Fruit fly (Drosophila melanogaster): Measurements from ENCODE around the gene CG3106.

CG3106 gene

dm6 chrX:9650048-9650447 lies 12.7 kb downstream of the CG3106 start (continued):
- TF ChIP-seq Opbp (GFP tag; IDR thresholded peaks at IDR 0.05; ENCODE audit: partially characterized antibody) (no peak), Sry-β (GFP tag; optimal IDR thresholded peaks at IDR 0.05) (no peak), trh (GFP tag; optimal IDR thresholded peaks at IDR 0.05) (no peak)

- TF ChIP-seq bsh (GFP tag; optimal IDR thresholded peaks at IDR 0.05), result no peak
- TF ChIP-seq Nf-YA (GFP tag; IDR thresholded peaks at IDR 0.05), result no peak
- TF ChIP-seq oc (tag; optimal IDR thresholded peaks at IDR 0.05), result peak; percentile 61
- TF ChIP-seq dysf (GFP tag; IDR thresholded peaks at IDR 0.05), result no peak
- no peak for TF ChIP-seq ash1 (GFP tag; optimal IDR thresholded peaks at IDR 0.05)
- TF ChIP-seq Hr78 (GFP tag; optimal IDR thresholded peaks at IDR 0.05), result peak in 1 of 2 experiments; percentile 92
- 0 out of 2 replicates have a peak, but pooled peaks have one; percentile 8 for TF ChIP-seq CG4360 (GFP tag; IDR thresholded peaks at IDR 0.05)
- peak; percentile 98 for TF ChIP-seq Blimp-1 (GFP tag; optimal IDR thresholded peaks at IDR 0.05)
- TF ChIP-seq CHES-1-like (GFP tag; optimal IDR thresholded peaks at IDR 0.05), result no peak
- no peak for TF ChIP-seq CG6272 (GFP tag; IDR thresholded peaks at IDR 0.05)
- TF ChIP-seq CG6765 (GFP tag; optimal IDR thresholded peaks at IDR 0.05), result no peak
- TF ChIP-seq CG17612 (GFP tag; IDR thresholded peaks at IDR 0.05), result no peak
- no peak for TF ChIP-seq exex (tag; optimal IDR thresholded peaks at IDR 0.05)
- TF ChIP-seq corto (GFP tag; optimal IDR thresholded peaks at IDR 0.05), result no peak
- no peak for TF ChIP-seq CG17829 (tag; optimal IDR thresholded peaks at IDR 0.05)
- TF ChIP-seq sd (tag; optimal IDR thresholded peaks at IDR 0.05), result peak; percentile 3
- TF ChIP-seq crol (GFP tag; IDR thresholded peaks at IDR 0.05), result peak; percentile 31; the same call in 1 of the 2 replicates
Observed at dm6 chrX:9647067-9647466, 15.6 kb downstream of the CG3106 start.

- TF ChIP-seq seq (GFP tag; IDR thresholded peaks at IDR 0.05), result peak; percentile 96
- peak; percentile 29 for TF ChIP-seq CG1832 (GFP tag; optimal IDR thresholded peaks at IDR 0.05)
- peak; percentile 92 for TF ChIP-seq dmrt11E (tag; optimal IDR thresholded peaks at IDR 0.05)
- TF ChIP-seq CG14965 (GFP tag; optimal IDR thresholded peaks at IDR 0.05; ENCODE audit: borderline replicate concordance), result peak; percentile 86
- peak; percentile 96 for TF ChIP-seq ERR (GFP tag; optimal IDR thresholded peaks at IDR 0.05)
- peak; percentile 78 for TF ChIP-seq fd102C (GFP tag; optimal IDR thresholded peaks at IDR 0.05)
- peak; percentile 92 for TF ChIP-seq CG14710 (tag; optimal IDR thresholded peaks at IDR 0.05)
- TF ChIP-seq ab (GFP tag; optimal IDR thresholded peaks at IDR 0.05), result peak; percentile 85
- peak; percentile 95 for TF ChIP-seq CG8388 (GFP tag; optimal IDR thresholded peaks at IDR 0.05)
- peak; percentile 91 for TF ChIP-seq CG6175 (GFP tag; IDR thresholded peaks at IDR 0.05)
- TF ChIP-seq eve (GFP tag; optimal IDR thresholded peaks at IDR 0.05), result peak; percentile 42 to 97
- TF ChIP-seq aop (GFP tag; IDR thresholded peaks at IDR 0.05), result peak; percentile 97
- peak; percentile 94 for TF ChIP-seq nau (GFP tag; optimal IDR thresholded peaks at IDR 0.05)
- no peak for TF ChIP-seq Opbp (GFP tag; IDR thresholded peaks at IDR 0.05; ENCODE audit: partially characterized antibody)
- no peak for TF ChIP-seq Dfd (GFP tag; optimal IDR thresholded peaks at IDR 0.05)
- peak; percentile 97 for TF ChIP-seq CG7786 (GFP tag; optimal IDR thresholded peaks at IDR 0.05)
- peak; percentile 98 for TF ChIP-seq dysf (GFP tag; IDR thresholded peaks at IDR 0.05)
- TF ChIP-seq emc (GFP tag; optimal IDR thresholded peaks at IDR 0.05), result peak; percentile 95
- TF ChIP-seq CG13287 (GFP tag; IDR thresholded peaks at IDR 0.05; ENCODE audit: partially characterized antibody), result peak; percentile 12; the same call in 1 of the 2 replicates
- TF ChIP-seq wor (GFP tag; IDR thresholded peaks at IDR 0.05), result peak; percentile 93
- peak; percentile 97 for TF ChIP-seq Sox102F (GFP tag; optimal IDR thresholded peaks at IDR 0.05)
- TF ChIP-seq CG11504 (tag; optimal IDR thresholded peaks at IDR 0.05), result peak; percentile 97
- TF ChIP-seq CG16863 (GFP tag; optimal IDR thresholded peaks at IDR 0.05), result peak; percentile 98
- peak; percentile 94 for TF ChIP-seq pho (GFP tag; optimal IDR thresholded peaks at IDR 0.05)
- TF ChIP-seq CG1602 (GFP tag; optimal IDR thresholded peaks at IDR 0.05), result peak; percentile 93
- TF ChIP-seq Eip74EF (GFP tag; optimal IDR thresholded peaks at IDR 0.05), result peak in 1 of 2 experiments; percentile 95
- TF ChIP-seq CG17186 (GFP tag; optimal IDR thresholded peaks at IDR 0.05), result peak; percentile 85
- TF ChIP-seq ac (GFP tag; optimal IDR thresholded peaks at IDR 0.05), result peak; percentile 79
- TF ChIP-seq HmgZ (tag; optimal IDR thresholded peaks at IDR 0.05), result peak; percentile 95
Observed at dm6 chrX:9646022-9646421, 16.7 kb downstream of the CG3106 start.
